Fruit fly (Drosophila melanogaster) whole organism, adult: Measurements from ENCODE around the gene RanBP3.

Experiments
- CG11617 ChIP-seq: fragments of 200-800 bp; sonication (Bioruptor generic); optimal IDR thresholded peaks from 2 replicates; lab custom pipeline; 2017; ENCODE audit warnings: mild to moderate bottlenecking, missing biosample characterization, missing genetic modification reagents, missing genetic modification characterization
- CG12768 ChIP-seq: fragments of 200-800 bp; sonication (Bioruptor generic); optimal IDR thresholded peaks from 2 replicates; lab custom pipeline; 2017; ENCODE audit warnings: missing biosample characterization, missing genetic modification characterization, mild to moderate bottlenecking, moderate library complexity, missing genetic modification reagents
- CG14711 ChIP-seq: fragments of 200-800 bp; sonication (Bioruptor generic); optimal IDR thresholded peaks from 2 replicates; lab custom pipeline; 2018; ENCODE audit warnings: missing biosample characterization, mild to moderate bottlenecking, missing genetic modification characterization, moderate library complexity
- CG1620 ChIP-seq: fragments of 200-800 bp; sonication (Bioruptor generic); optimal IDR thresholded peaks from 2 replicates; lab custom pipeline; 2016; ENCODE audit warnings: missing biosample characterization, missing genetic modification characterization
- CG33017 ChIP-seq: fragments of 200-800 bp; sonication (Bioruptor generic); optimal IDR thresholded peaks from 2 replicates; lab custom pipeline; 2018; ENCODE audit warnings: missing biosample characterization, mild to moderate bottlenecking, missing genetic modification characterization, moderate library complexity
- CG5204 ChIP-seq: fragments of 200-800 bp; sonication (Bioruptor generic); optimal IDR thresholded peaks from 2 replicates; lab custom pipeline; 2016; ENCODE audit warnings: missing biosample characterization, missing genetic modification characterization
- CG7045 ChIP-seq: fragments of 200-800 bp; sonication (Bioruptor generic); optimal IDR thresholded peaks from 2 replicates; lab custom pipeline; 2017; ENCODE audit warnings: missing biosample characterization, mild to moderate bottlenecking, missing genetic modification characterization
- CG7101 ChIP-seq: fragments of 200-800 bp; sonication (Bioruptor generic); optimal IDR thresholded peaks from 2 replicates; lab custom pipeline; 2018; ENCODE audit warnings: missing biosample characterization, mild to moderate bottlenecking, missing genetic modification characterization, moderate library complexity
- Clk ChIP-seq: fragments of 200-800 bp; sonication (Bioruptor generic); optimal IDR thresholded peaks from 2 replicates; lab custom pipeline; 2017; ENCODE audit warnings: missing biosample characterization, missing genetic modification characterization
- Crg-1 ChIP-seq: fragments of 200-800 bp; sonication (Bioruptor generic); optimal IDR thresholded peaks from 2 replicates; lab custom pipeline; 2016; ENCODE audit warnings: missing biosample characterization, missing genetic modification characterization
- Hr96 ChIP-seq: fragments of 200-800 bp; sonication (Bioruptor generic); optimal IDR thresholded peaks from 2 replicates; lab custom pipeline; 2016; ENCODE audit warnings: missing biosample characterization, missing genetic modification characterization
- Mnt ChIP-seq: fragments of 200-800 bp; sonication (Bioruptor generic); optimal IDR thresholded peaks from 2 replicates; lab custom pipeline; 2016; ENCODE audit warnings: missing biosample characterization, mild to moderate bottlenecking, missing genetic modification characterization
- bab1 ChIP-seq: fragments of 200-800 bp; sonication (Bioruptor generic); optimal IDR thresholded peaks from 3 replicates; lab custom pipeline; 2019; ENCODE audit warnings: missing biosample characterization, mild to moderate bottlenecking, missing genetic modification characterization, moderate library complexity
- cic ChIP-seq: fragments of 200-800 bp; sonication (Bioruptor generic); optimal IDR thresholded peaks from 2 replicates; lab custom pipeline; 2017; ENCODE audit warnings: missing biosample characterization, mild to moderate bottlenecking, missing genetic modification characterization, moderate library complexity
- cnc ChIP-seq, 2 experiments: fragments of >200 bp; optimal IDR thresholded peaks; 2 replicates each; lab custom pipeline; 2017
- kay ChIP-seq: fragments of 200-800 bp; sonication (Bioruptor generic); peaks from one replicate; lab custom pipeline; 2016; ENCODE audit warnings: missing biosample characterization, missing genetic modification characterization, borderline replicate concordance
- ovo ChIP-seq: fragments of 200-800 bp; sonication (Bioruptor generic); optimal IDR thresholded peaks from 2 replicates; lab custom pipeline; 2016; ENCODE audit warnings: missing biosample characterization, missing genetic modification characterization
- pad ChIP-seq: fragments of 200-800 bp; sonication (Bioruptor generic); optimal IDR thresholded peaks from 3 replicates; lab custom pipeline; 2017; ENCODE audit warnings: missing biosample characterization, missing genetic modification characterization, mild to moderate bottlenecking, moderate library complexity, missing genetic modification reagents
- tj ChIP-seq: fragments of 200-800 bp; sonication (Bioruptor generic); optimal IDR thresholded peaks from 3 replicates; lab custom pipeline; 2017; ENCODE audit warnings: missing biosample characterization, mild to moderate bottlenecking, missing genetic modification characterization, moderate library complexity
- toe ChIP-seq: fragments of 200-800 bp; sonication (Bioruptor generic); optimal IDR thresholded peaks from 2 replicates; lab custom pipeline; 2016; ENCODE audit warnings: missing biosample characterization, missing genetic modification characterization

The RanBP3 gene

dm6 chr3R:23733771-23734170 is 18.9 kb downstream of the RanBP3 start:
- TF ChIP-seq pad (GFP tag; lab: Kevin White, UChicago) (no peak), ovo (no peak), CG14711 (tag; lab: Kevin White, UChicago) (no peak), toe (GFP tag; lab: Kevin White, UChicago) (no peak), CG12768 (GFP tag; lab: Kevin White, UChicago) (no peak), CG1620 (GFP tag; lab: Kevin White, UChicago) (no peak), kay (GFP tag; lab: Kevin White, UChicago) (no peak)

dm6 chr3R:23732990-23733512 is 19.6 kb downstream of the RanBP3 start, which contains the start of the genes Hmgcr and Rpn9:
TSS of gene Hmgcr (plus strand) at chr3R:23733324.
TSS of gene Rpn9 (minus strand) at chr3R:23733462.
- TF ChIP-seq CG33017 (tag; lab: Kevin White, UChicago) (peak; percentile 38), CG12768 (GFP tag; lab: Kevin White, UChicago) (no peak), Hr96 (GFP tag; lab: Kevin White, UChicago) (no peak), Mnt (GFP tag; lab: Kevin White, UChicago) (peak; percentile 28), CG14711 (tag; lab: Kevin White, UChicago) (peak; percentile 3), kay (GFP tag; lab: Kevin White, UChicago) (peak; percentile 99), ovo (no peak), CG11617 (peak; percentile 29), CG1620 (GFP tag; lab: Kevin White, UChicago) (no peak), bab1 (GFP tag; lab: Kevin White, UChicago) (peak; percentile 68), tj (peak; percentile 29), cic (GFP tag; lab: Kevin White, UChicago) (peak; percentile 24), toe (GFP tag; lab: Kevin White, UChicago) (no peak), Crg-1 (GFP tag; lab: Kevin White, UChicago) (peak; percentile 46), cnc (optimal IDR thresholded peaks at IDR 0.05; lab: Kevin White, UChicago) (no peak), CG5204 (GFP tag; lab: Kevin White, UChicago) (no peak), CG7045 (no peak), pad (GFP tag; lab: Kevin White, UChicago) (no peak), Clk (GFP tag; lab: Kevin White, UChicago) (no peak), CG7101 (tag; lab: Kevin White, UChicago) (no peak)

dm6 chr3R:23732533-23732932 is 20.1 kb downstream of the RanBP3 start:
- no peak for TF ChIP-seq Clk (GFP tag; lab: Kevin White, UChicago)
- TF ChIP-seq cnc (optimal IDR thresholded peaks at IDR 0.05; lab: Kevin White, UChicago) = peak; percentile 83 to 97

- TF ChIP-seq bab1 (GFP tag; lab: Kevin White, UChicago) = no peak
Measured at dm6 chr3R:23730472-23730801, 22.2 kb downstream of the RanBP3 start.

- TF ChIP-seq CG11617 = peak; percentile 13
- no peak for TF ChIP-seq cnc (optimal IDR thresholded peaks at IDR 0.05; lab: Kevin White, UChicago)
- peak; percentile 12 for TF ChIP-seq pad (GFP tag; lab: Kevin White, UChicago)
- TF ChIP-seq toe (GFP tag; lab: Kevin White, UChicago) = no peak
- TF ChIP-seq CG5204 (GFP tag; lab: Kevin White, UChicago) = no peak
- TF ChIP-seq cic (GFP tag; lab: Kevin White, UChicago) = peak; percentile 82
- peak; percentile 10 for TF ChIP-seq CG7045
- TF ChIP-seq Mnt (GFP tag; lab: Kevin White, UChicago) = peak; percentile 5
- TF ChIP-seq bab1 (GFP tag; lab: Kevin White, UChicago) = peak; percentile 33
- TF ChIP-seq CG12768 (GFP tag; lab: Kevin White, UChicago) = peak; percentile 87
- TF ChIP-seq CG33017 (tag; lab: Kevin White, UChicago) = peak; percentile 36
- TF ChIP-seq CG7101 (tag; lab: Kevin White, UChicago) = no peak
- TF ChIP-seq kay (GFP tag; lab: Kevin White, UChicago) = peak; percentile 18
- TF ChIP-seq tj = peak; percentile 28
- TF ChIP-seq Hr96 (GFP tag; lab: Kevin White, UChicago) = no peak
- TF ChIP-seq ovo = no peak
Measured at dm6 chr3R:23729632-23730471, 22.8 kb downstream of the RanBP3 start.

dm6 chr3R:23729066-23729465 is 23.6 kb downstream of the RanBP3 start:
- no peak for TF ChIP-seq tj
- peak; percentile 42 for TF ChIP-seq pad (GFP tag; lab: Kevin White, UChicago)
- TF ChIP-seq Hr96 (GFP tag; lab: Kevin White, UChicago) = no peak
- TF ChIP-seq CG33017 (tag; lab: Kevin White, UChicago) = peak; percentile 82
- peak; percentile 37 for TF ChIP-seq CG11617
- no peak for TF ChIP-seq CG1620 (GFP tag; lab: Kevin White, UChicago)
- peak; percentile 7 for TF ChIP-seq toe (GFP tag; lab: Kevin White, UChicago)
- peak; percentile 71 for TF ChIP-seq CG7101 (tag; lab: Kevin White, UChicago)
- peak; percentile 37 for TF ChIP-seq CG14711 (tag; lab: Kevin White, UChicago)
- peak; percentile 23 for TF ChIP-seq Clk (GFP tag; lab: Kevin White, UChicago)
- peak; percentile 61 for TF ChIP-seq Mnt (GFP tag; lab: Kevin White, UChicago)
- TF ChIP-seq CG5204 (GFP tag; lab: Kevin White, UChicago) = no peak
- no peak for TF ChIP-seq cnc (optimal IDR thresholded peaks at IDR 0.05; lab: Kevin White, UChicago)
- peak; percentile 74 for TF ChIP-seq CG7045
- peak; percentile 57 for TF ChIP-seq kay (GFP tag; lab: Kevin White, UChicago)
- no peak for TF ChIP-seq bab1 (GFP tag; lab: Kevin White, UChicago)
- TF ChIP-seq cic (GFP tag; lab: Kevin White, UChicago) = peak; percentile 91
- TF ChIP-seq Crg-1 (GFP tag; lab: Kevin White, UChicago) = peak; percentile 77
- TF ChIP-seq ovo = peak; percentile 65
- peak; percentile 77 for TF ChIP-seq CG12768 (GFP tag; lab: Kevin White, UChicago)
